Worm (Caenorhabditis elegans): ENCODE data around the gene F38B6.2.

DNA sequence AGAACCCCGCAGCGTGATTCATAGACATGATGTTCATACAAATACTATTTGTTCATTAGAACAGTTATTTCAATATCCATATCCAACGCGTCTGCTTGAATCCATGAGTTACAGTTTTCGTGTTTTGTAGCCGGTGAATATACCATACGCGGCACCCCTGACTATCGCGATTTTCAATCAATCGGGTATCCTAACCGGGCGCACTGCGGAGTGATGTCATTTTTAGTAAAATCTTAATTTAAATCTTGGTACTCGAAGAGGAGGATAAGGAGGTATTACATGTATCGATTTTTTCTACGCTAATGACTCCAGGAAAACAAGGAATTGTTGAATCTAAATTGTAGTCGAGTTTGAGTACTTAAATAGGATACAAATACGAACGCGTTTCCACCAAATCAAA, 29.0 kb upstream of the F38B6.2 start:
- TF ChIP-seq ama-1 (optimal IDR thresholded peaks at IDR 0.05) (no peak), flt-1 (GFP tag; IDR thresholded peaks at IDR 0.05) (no peak), ceh-36 (tag; optimal IDR thresholded peaks at IDR 0.05) (no peak), ceh-13 (GFP tag; optimal IDR thresholded peaks at IDR 0.05) (no peak), tbx-37 (GFP tag; conservative IDR thresholded peaks at IDR 0.05) (no peak), hmbx-1 (tag; optimal IDR thresholded peaks at IDR 0.05) (no peak), pes-1 (GFP tag; IDR thresholded peaks at IDR 0.05) (no peak)

Measured in whole organism, early embryonic.